Worm (Caenorhabditis elegans): Measurements from ENCODE around the gene T04A6.3.

The T04A6.3 gene

DNA sequence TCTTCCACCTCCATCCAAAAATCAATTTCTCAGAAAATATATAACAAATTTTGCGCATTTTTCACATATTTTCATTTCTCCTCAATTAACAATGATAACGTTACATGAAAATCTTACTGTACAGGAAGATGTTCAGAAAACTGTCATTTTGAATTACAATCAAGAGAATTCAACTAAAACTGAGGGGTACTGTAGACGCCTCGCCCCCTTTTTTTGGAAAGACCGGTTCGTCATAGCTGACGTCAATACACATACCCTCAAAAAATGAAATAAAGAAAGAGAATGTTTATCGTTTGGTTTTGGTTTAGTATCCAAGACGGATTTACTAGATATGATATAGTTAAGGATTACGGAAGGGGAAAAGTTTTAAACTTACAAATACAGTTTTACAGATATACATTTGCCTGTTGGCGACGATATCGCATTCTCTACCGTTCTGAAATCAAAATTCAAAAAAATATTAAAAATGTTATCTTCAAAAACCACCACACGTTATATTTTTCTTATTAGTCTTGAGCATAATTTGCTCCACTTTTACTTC, 50.1 kb downstream of the T04A6.3 start:
- TF ChIP-seq unc-62 (GFP tag; optimal IDR thresholded peaks at IDR 0.05), result no peak

All from whole organism, dauer.